Worm (Caenorhabditis elegans) whole organism, late embryonic: ENCODE measurements around the gene chat-1.

Experiments used
- ceh-34 ChIP-seq: sonication (generic microtip); optimal IDR thresholded peaks from 2 replicates; lab custom pipeline; 2016; ENCODE audit warnings: mild to moderate bottlenecking, missing genetic modification characterization, missing compliant biosample characterization
- ceh-9 ChIP-seq: sonication (generic microtip); optimal IDR thresholded peaks from 2 replicates; lab custom pipeline; 2016; ENCODE audit warnings: mild to moderate bottlenecking, missing genetic modification characterization, inconsistent platforms, missing compliant biosample characterization
- che-1 ChIP-seq: sonication (generic microtip); optimal IDR thresholded peaks from 2 replicates; lab custom pipeline; 2016; ENCODE audit warnings: mild to moderate bottlenecking, missing genetic modification characterization, missing compliant biosample characterization
- fkh-10 ChIP-seq: fragments of 150-350 bp; optimal IDR thresholded peaks from 2 replicates; lab custom pipeline; 2014; ENCODE audit warnings: missing biosample characterization, missing genetic modification reagents, missing genetic modification characterization
- zip-5 ChIP-seq: sonication (generic microtip); optimal IDR thresholded peaks from 2 replicates; lab custom pipeline; 2016; ENCODE audit warnings: missing genetic modification characterization, missing compliant biosample characterization

DNA sequence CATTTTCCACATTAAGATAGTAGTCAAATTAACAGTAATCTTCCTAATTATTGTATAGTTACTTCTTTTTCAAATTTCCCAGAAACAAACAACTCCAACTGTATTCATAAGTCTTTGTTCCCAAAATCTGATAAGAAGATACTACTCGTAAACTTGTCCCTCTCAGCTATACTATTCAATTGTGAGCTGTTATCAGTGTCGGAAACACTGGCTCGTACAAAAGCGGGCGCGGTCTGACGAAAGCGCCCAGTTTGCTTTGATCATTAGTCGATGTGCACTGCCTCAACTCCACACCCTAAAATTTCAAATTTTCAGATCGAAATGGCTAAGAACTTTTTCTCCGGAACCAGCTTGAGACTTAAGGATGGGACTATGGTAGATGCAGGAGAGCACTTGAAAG is 39.6 kb downstream of the chat-1 start, which contains the start of gene trx-3:
- no peak for TF ChIP-seq fkh-10 (GFP tag; lab: Kevin White, UChicago)
- TF ChIP-seq ceh-34 (tag; lab: Kevin White, UChicago) = no peak
- TF ChIP-seq zip-5 (tag; lab: Kevin White, UChicago) = no peak
- no peak for TF ChIP-seq che-1 (tag; lab: Kevin White, UChicago)
- TF ChIP-seq ceh-9 (tag; lab: Kevin White, UChicago) = no peak
